Worm (Caenorhabditis elegans) whole organism, young adult: ENCODE measurements around the gene W07E11.1.

Source experiments
- F10E7.11 ChIP-seq: sonication (generic microtip); optimal IDR thresholded peaks from 2 replicates; lab custom pipeline; 2017; ENCODE audit warnings: mild to moderate bottlenecking, missing genetic modification characterization, moderate library complexity, missing compliant biosample characterization
- F22D6.2 ChIP-seq: sonication (generic microtip); optimal IDR thresholded peaks from 2 replicates; lab custom pipeline; 2016; ENCODE audit warnings: mild to moderate bottlenecking, missing genetic modification characterization, missing compliant biosample characterization
- F37B4.10 ChIP-seq: fragments of 200-800 bp; sonication (Bioruptor generic); IDR thresholded peaks from 2 replicates; pipeline ENCODE4 v1.3.6; 2022; ENCODE audit warnings: missing genetic modification characterization, missing compliant biosample characterization
- F39B2.1 ChIP-seq: fragments of 200-800 bp; sonication (Bioruptor generic); IDR thresholded peaks from 2 replicates; pipeline ENCODE4 v1.3.6; 2022; ENCODE audit warnings: missing genetic modification reagents, missing genetic modification characterization, missing compliant biosample characterization
- F55B11.4 ChIP-seq: sonication (generic microtip); optimal IDR thresholded peaks from 2 replicates; lab custom pipeline; 2016; ENCODE audit warnings: missing compliant biosample characterization, missing genetic modification characterization, borderline replicate concordance; ENCODE audit not compliant: insufficient read depth
- Y53G8AR.9 ChIP-seq: fragments of 200-800 bp; sonication (Bioruptor generic); conservative IDR thresholded peaks from 2 replicates; pipeline ENCODE4 v1.3.6; 2022; ENCODE audit warnings: missing genetic modification reagents, missing genetic modification characterization, missing compliant biosample characterization
- Y95B8A.8 ChIP-seq: fragments of 200-800 bp; sonication (Bioruptor generic); IDR thresholded peaks from 2 replicates; pipeline ENCODE4 v1.3.6; 2022; ENCODE audit warnings: missing genetic modification reagents, missing genetic modification characterization, missing compliant biosample characterization
- akir-1 ChIP-seq: fragments of 200-800 bp; sonication (Bioruptor generic); optimal IDR thresholded peaks from 2 replicates; lab custom pipeline; 2018; ENCODE audit warnings: mild to moderate bottlenecking, missing genetic modification characterization, moderate library complexity, missing compliant biosample characterization
- aptf-2 ChIP-seq: fragments of 200-800 bp; sonication (Bioruptor generic); conservative IDR thresholded peaks from 2 replicates; pipeline ENCODE4 v1.3.6; 2022; ENCODE audit warnings: missing genetic modification reagents, missing genetic modification characterization, missing compliant biosample characterization
- bed-2 ChIP-seq: fragments of 200-800 bp; sonication (Bioruptor generic); IDR thresholded peaks from 2 replicates; pipeline ENCODE4 v1.3.6; 2022; ENCODE audit warnings: missing genetic modification reagents, missing genetic modification characterization, missing compliant biosample characterization
- ccch-3 ChIP-seq: fragments of 200-800 bp; sonication (Bioruptor generic); optimal IDR thresholded peaks from 2 replicates; lab custom pipeline; 2018; ENCODE audit warnings: mild to moderate bottlenecking, missing genetic modification characterization, missing compliant biosample characterization
- ceh-27 ChIP-seq: fragments of 200-800 bp; sonication (Bioruptor generic); optimal IDR thresholded peaks from 2 replicates; lab custom pipeline; 2018; ENCODE audit warnings: mild to moderate bottlenecking, missing genetic modification characterization, moderate library complexity, missing compliant biosample characterization
- ceh-58 ChIP-seq: fragments of 200-800 bp; sonication (Bioruptor generic); IDR thresholded peaks from 2 replicates; pipeline ENCODE4 v1.3.6; 2022; ENCODE audit warnings: missing genetic modification characterization, missing compliant biosample characterization
- ceh-79 ChIP-seq: sonication (generic microtip); optimal IDR thresholded peaks from 2 replicates; lab custom pipeline; 2017; ENCODE audit warnings: mild to moderate bottlenecking, missing genetic modification characterization, missing compliant biosample characterization
- ceh-91 ChIP-seq: fragments of 200-800 bp; sonication (Bioruptor generic); IDR thresholded peaks from 2 replicates; pipeline ENCODE4 v1.3.6; 2022; ENCODE audit warnings: missing genetic modification reagents, missing genetic modification characterization, missing compliant biosample characterization
- dpff-1 ChIP-seq: sonication (generic microtip); optimal IDR thresholded peaks from 2 replicates; lab custom pipeline; 2017; ENCODE audit warnings: mild to moderate bottlenecking, missing genetic modification characterization, missing compliant biosample characterization
- dpl-1 ChIP-seq: fragments of 150-350 bp; optimal IDR thresholded peaks from 2 replicates; lab custom pipeline; 2014; ENCODE audit warnings: missing biosample characterization, missing genetic modification reagents, missing genetic modification characterization
- egrh-3 ChIP-seq: fragments of 200-800 bp; sonication (Bioruptor generic); IDR thresholded peaks from 2 replicates; pipeline ENCODE4 v1.3.6; 2022; ENCODE audit warnings: missing genetic modification reagents, missing genetic modification characterization, missing compliant biosample characterization
- ets-4 ChIP-seq: fragments of 200-800 bp; sonication (Bioruptor generic); optimal IDR thresholded peaks from 2 replicates; lab custom pipeline; 2018; ENCODE audit warnings: mild to moderate bottlenecking, missing genetic modification characterization, missing compliant biosample characterization
- fkh-3 ChIP-seq: sonication (generic microtip); optimal IDR thresholded peaks from 2 replicates; lab custom pipeline; 2016; ENCODE audit warnings: mild to moderate bottlenecking, missing genetic modification characterization, missing compliant biosample characterization
- him-1 ChIP-seq: sonication (generic microtip); optimal IDR thresholded peaks from 2 replicates; lab custom pipeline; 2016; ENCODE audit warnings: missing genotype, missing genetic modification reagents, missing genetic modification characterization, missing compliant biosample characterization
- hlh-12 ChIP-seq: sonication (generic microtip); optimal IDR thresholded peaks from 2 replicates; lab custom pipeline; 2016; ENCODE audit warnings: missing genetic modification characterization, missing compliant biosample characterization
- hmg-1.2 ChIP-seq: fragments of 200-800 bp; sonication (Bioruptor generic); IDR thresholded peaks from 2 replicates; pipeline ENCODE4 v1.3.6; 2022; ENCODE audit warnings: missing genetic modification reagents, missing genetic modification characterization, missing compliant biosample characterization
- hmg-20 ChIP-seq: fragments of 200-800 bp; sonication (Bioruptor generic); IDR thresholded peaks from 2 replicates; pipeline ENCODE4 v1.3.6; 2022; ENCODE audit warnings: missing genetic modification reagents, missing genetic modification characterization, missing compliant biosample characterization
- lag-1 ChIP-seq: fragments of 200-800 bp; sonication (Bioruptor generic); IDR thresholded peaks from 2 replicates; pipeline ENCODE4 v1.3.6; 2022; ENCODE audit warnings: missing genetic modification reagents, missing genetic modification characterization, missing compliant biosample characterization
- let-607 ChIP-seq, 2 experiments: fragments of 200-800 bp in 1 of 2; sonication (Bioruptor generic) in 1 of 2; sonication (generic microtip) in 1 of 2; optimal IDR thresholded peaks; 2 replicates each; lab custom pipeline; 2016 to 2018; ENCODE audit warnings: mild to moderate bottlenecking in 2 of 2, missing compliant biosample characterization in 2 of 2, missing genetic modification characterization in 2 of 2, moderate library complexity in 2 of 2, missing genotype in 1 of 2
- lin-26 ChIP-seq: fragments of 200-800 bp; sonication (Bioruptor generic); IDR thresholded peaks from 2 replicates; pipeline ENCODE4 v1.3.6; 2022; ENCODE audit warnings: missing genetic modification reagents, missing genetic modification characterization, missing compliant biosample characterization
- lsl-1 ChIP-seq: fragments of 200-800 bp; sonication (Bioruptor generic); optimal IDR thresholded peaks from 2 replicates; lab custom pipeline; 2018; ENCODE audit warnings: mild to moderate bottlenecking, missing genetic modification characterization, moderate library complexity, missing compliant biosample characterization
- lsy-27 ChIP-seq: sonication (generic microtip); optimal IDR thresholded peaks from 2 replicates; lab custom pipeline; 2017; ENCODE audit warnings: missing genetic modification characterization, mild to moderate bottlenecking, missing compliant biosample characterization, antibody characterized with exemption, missing genotype, borderline replicate concordance; ENCODE audit not compliant: insufficient read depth
- madf-3 ChIP-seq: fragments of 200-800 bp; sonication (Bioruptor generic); IDR thresholded peaks from 2 replicates; pipeline ENCODE4 v1.3.6; 2022; ENCODE audit warnings: missing genetic modification reagents, missing genetic modification characterization, missing compliant biosample characterization
- madf-8 ChIP-seq: fragments of 200-800 bp; sonication (Bioruptor generic); conservative IDR thresholded peaks from 2 replicates; pipeline ENCODE4 v1.3.6; 2022; ENCODE audit warnings: missing genetic modification reagents, missing genetic modification characterization, missing compliant biosample characterization
- nfya-2 ChIP-seq: fragments of 200-800 bp; sonication (Bioruptor generic); IDR thresholded peaks from 2 replicates; pipeline ENCODE4 v1.3.6; 2022; ENCODE audit warnings: missing genetic modification reagents, missing genetic modification characterization, missing compliant biosample characterization
- nfyb-1 ChIP-seq: fragments of 200-800 bp; sonication (Bioruptor generic); IDR thresholded peaks from 2 replicates; pipeline ENCODE4 v1.3.6; 2022; ENCODE audit warnings: missing genetic modification reagents, missing genetic modification characterization, missing compliant biosample characterization
- nhr-120 ChIP-seq: fragments of 200-800 bp; sonication (Bioruptor generic); IDR thresholded peaks from 2 replicates; pipeline ENCODE4 v1.3.6; 2022; ENCODE audit warnings: missing genetic modification characterization, missing compliant biosample characterization
- nhr-179 ChIP-seq: sonication (generic microtip); optimal IDR thresholded peaks from 2 replicates; lab custom pipeline; 2016; ENCODE audit warnings: mild to moderate bottlenecking, missing genetic modification characterization, missing compliant biosample characterization
- nhr-27 ChIP-seq: fragments of 200-800 bp; sonication (Bioruptor generic); optimal IDR thresholded peaks from 2 replicates; lab custom pipeline; 2018; ENCODE audit warnings: mild to moderate bottlenecking, missing genetic modification characterization, moderate library complexity, missing compliant biosample characterization
- nhr-90 ChIP-seq: sonication (generic microtip); optimal IDR thresholded peaks from 2 replicates; lab custom pipeline; 2016; ENCODE audit warnings: missing genotype, mild to moderate bottlenecking, missing genetic modification characterization, missing compliant biosample characterization
- pbrm-1 ChIP-seq: fragments of 200-800 bp; sonication (Bioruptor generic); IDR thresholded peaks from 2 replicates; pipeline ENCODE4 v1.3.6; 2022; ENCODE audit warnings: missing genetic modification reagents, missing genetic modification characterization, missing compliant biosample characterization
- rec-8 ChIP-seq, 2 experiments: sonication (generic microtip); optimal IDR thresholded peaks; 2 replicates each; lab custom pipeline; 2016; ENCODE audit warnings: mild to moderate bottlenecking in 2 of 2, missing genetic modification characterization in 2 of 2, missing genetic modification reagents in 2 of 2, missing genotype in 2 of 2, missing biosample characterization in 1 of 2, missing compliant biosample characterization in 1 of 2, moderate library complexity in 1 of 2
- sdz-38 ChIP-seq: sonication (generic microtip); optimal IDR thresholded peaks from 2 replicates; lab custom pipeline; 2016; ENCODE audit warnings: missing genotype, missing genetic modification characterization, missing compliant biosample characterization
- snpc-1.1 ChIP-seq: sonication (generic microtip); optimal IDR thresholded peaks from 2 replicates; lab custom pipeline; 2017; ENCODE audit warnings: missing genetic modification characterization, mild to moderate bottlenecking, missing compliant biosample characterization, antibody characterized with exemption, moderate library complexity, missing genotype, missing genetic modification reagents; ENCODE audit not compliant: insufficient read depth
- somi-1 ChIP-seq: fragments of 200-800 bp; sonication (Bioruptor generic); optimal IDR thresholded peaks from 2 replicates; lab custom pipeline; 2018; ENCODE audit warnings: mild to moderate bottlenecking, missing genetic modification characterization, missing compliant biosample characterization
- tbp1 ChIP-seq: fragments of 200-800 bp; sonication (Bioruptor generic); optimal IDR thresholded peaks from 2 replicates; lab custom pipeline; 2018; ENCODE audit warnings: mild to moderate bottlenecking, missing genetic modification characterization, missing compliant biosample characterization
- unc-62 ChIP-seq: fragments of 150-350 bp; optimal IDR thresholded peaks from 2 replicates; lab custom pipeline; 2014; ENCODE audit warnings: missing biosample characterization, missing genetic modification reagents, missing genetic modification characterization
- xnd-1 ChIP-seq: sonication (generic microtip); optimal IDR thresholded peaks from 2 replicates; lab custom pipeline; 2016; ENCODE audit warnings: missing genotype, missing genetic modification reagents, missing genetic modification characterization, missing compliant biosample characterization
- ztf-18 ChIP-seq: sonication (generic microtip); optimal IDR thresholded peaks from 2 replicates; lab custom pipeline; 2016; ENCODE audit warnings: missing genotype, mild to moderate bottlenecking, missing genetic modification characterization, missing compliant biosample characterization
- ztf-26 ChIP-seq: sonication (generic microtip); optimal IDR thresholded peaks from 2 replicates; lab custom pipeline; 2017; ENCODE audit warnings: missing genetic modification characterization, missing compliant biosample characterization
- ztf-6 ChIP-seq: fragments of 200-800 bp; sonication (Bioruptor generic); IDR thresholded peaks from 2 replicates; pipeline ENCODE4 v1.3.6; 2022; ENCODE audit warnings: missing genetic modification reagents, missing genetic modification characterization, missing compliant biosample characterization

W07E11.1 gene

ce11 chrX:10145011-10145410 lies 60.6 kb downstream of the W07E11.1 start (continued):
- TF ChIP-seq dpl-1 (GFP tag; lab: Kevin White, UChicago) (no peak), fkh-3 (peak; percentile 46), lag-1 (no peak), aptf-2 (no peak), hmg-1.2 (GFP tag; lab: Robert Waterston, UW) (peak; percentile 78), lin-26 (GFP tag; lab: Robert Waterston, UW) (peak; percentile 94), ztf-18 (tag; lab: Kevin White, UChicago) (peak; percentile 60), somi-1 (peak; percentile 38), bed-2 (GFP tag; lab: Robert Waterston, UW) (no peak), hlh-12 (tag; lab: Kevin White, UChicago) (peak; percentile 57), F37B4.10 (no peak), lsl-1 (no peak), ceh-58 (GFP tag; lab: Robert Waterston, UW) (0 out of 2 replicates have a peak, but pooled peaks have one; percentile 59), ztf-6 (GFP tag; lab: Robert Waterston, UW) (peak; percentile 52; the same call in 1 of the 2 replicates), nfyb-1 (GFP tag; lab: Robert Waterston, UW) (peak; percentile 88), him-1 (tag; lab: Kevin White, UChicago) (peak; percentile 89)

DNA sequence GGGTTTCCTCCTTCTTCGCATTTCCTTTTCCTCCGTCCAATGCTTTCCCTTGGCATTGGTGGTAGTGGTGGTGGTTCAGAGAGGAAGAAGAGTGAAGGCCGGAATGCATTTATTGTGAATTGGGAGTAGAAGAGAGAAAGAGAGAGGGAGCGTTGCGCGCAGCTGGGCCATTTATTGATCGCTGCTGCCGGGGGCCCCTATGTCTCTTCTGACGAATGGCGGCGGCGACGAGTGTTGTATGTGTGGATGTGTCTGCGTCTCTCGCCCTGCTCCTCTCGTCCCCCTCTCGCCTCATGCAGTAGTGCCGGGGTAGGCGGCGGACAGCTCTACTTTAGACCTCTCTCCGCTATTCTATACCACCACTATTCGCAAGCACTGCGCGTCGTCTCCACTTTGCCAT lies 62.2 kb downstream of the W07E11.1 start, which contains the start of gene unc-115:
Gene unc-115 (plus strand): TSS at position 301 of the 400 bp plus-strand sequence.
- TF ChIP-seq lsy-27 (tag; lab: Kevin White, UChicago) (no peak), rec-8 (tag; optimal IDR thresholded peaks at IDR 0.05; lab: Kevin White, UChicago) (no peak), ztf-26 (tag; lab: Kevin White, UChicago) (peak; percentile 46), ets-4 (GFP tag; lab: Kevin White, UChicago) (peak; percentile 50), sdz-38 (tag; lab: Kevin White, UChicago) (no peak), nhr-179 (tag; lab: Kevin White, UChicago) (no peak), F39B2.1 (GFP tag; lab: Robert Waterston, UW) (no peak), let-607 (tag; optimal IDR thresholded peaks at IDR 0.05; lab: Kevin White, UChicago) (peak in 1 of 2 experiments; percentile 25), nfya-2 (no peak), dpff-1 (tag; lab: Kevin White, UChicago) (no peak), ceh-91 (GFP tag; lab: Robert Waterston, UW) (no peak), egrh-3 (GFP tag; lab: Robert Waterston, UW) (peak; percentile 81), pbrm-1 (peak; percentile 69), nhr-90 (peak; percentile 6), ztf-18 (tag; lab: Kevin White, UChicago) (no peak), hmg-20 (GFP tag; lab: Robert Waterston, UW) (no peak), ceh-79 (no peak), madf-3 (no peak), nhr-27 (tag; lab: Kevin White, UChicago) (no peak), F10E7.11 (tag; lab: Kevin White, UChicago) (no peak), nhr-120 (no peak), tbp1 (GFP tag; lab: Kevin White, UChicago) (peak; percentile 60), ceh-27 (GFP tag; lab: Kevin White, UChicago) (peak; percentile 84), F55B11.4 (tag; lab: Kevin White, UChicago) (no peak), xnd-1 (tag; lab: Kevin White, UChicago) (no peak), snpc-1.1 (tag; lab: Kevin White, UChicago) (no peak), ceh-58 (GFP tag; lab: Robert Waterston, UW) (no peak), ccch-3 (GFP tag; lab: Kevin White, UChicago) (no peak), akir-1 (GFP tag; lab: Kevin White, UChicago) (no peak), unc-62 (peak; percentile 48), madf-8 (GFP tag; lab: Robert Waterston, UW) (no peak), Y95B8A.8 (GFP tag; lab: Robert Waterston, UW) (no peak), Y53G8AR.9 (no peak; the same call in 1 of the 2 replicates), F22D6.2 (tag; lab: Kevin White, UChicago) (no peak)
